Worm (Caenorhabditis elegans) whole organism, L4/young adult: ENCODE data around the gene C54D1.7.

Experiments
- W03F9.2 ChIP-seq: fragments of 150-350 bp; optimal IDR thresholded peaks from 2 replicates; lab custom pipeline; 2014; ENCODE audit warnings: missing biosample characterization, missing genetic modification characterization
- dao-5 ChIP-seq: sonication (generic microtip); optimal IDR thresholded peaks from 2 replicates; lab custom pipeline; 2016; ENCODE audit warnings: missing genotype, missing genetic modification characterization, moderate library complexity, missing compliant biosample characterization
- him-1 ChIP-seq: sonication (generic microtip); optimal IDR thresholded peaks from 2 replicates; lab custom pipeline; 2016; ENCODE audit warnings: missing genotype, missing genetic modification reagents, missing genetic modification characterization, missing compliant biosample characterization

DNA sequence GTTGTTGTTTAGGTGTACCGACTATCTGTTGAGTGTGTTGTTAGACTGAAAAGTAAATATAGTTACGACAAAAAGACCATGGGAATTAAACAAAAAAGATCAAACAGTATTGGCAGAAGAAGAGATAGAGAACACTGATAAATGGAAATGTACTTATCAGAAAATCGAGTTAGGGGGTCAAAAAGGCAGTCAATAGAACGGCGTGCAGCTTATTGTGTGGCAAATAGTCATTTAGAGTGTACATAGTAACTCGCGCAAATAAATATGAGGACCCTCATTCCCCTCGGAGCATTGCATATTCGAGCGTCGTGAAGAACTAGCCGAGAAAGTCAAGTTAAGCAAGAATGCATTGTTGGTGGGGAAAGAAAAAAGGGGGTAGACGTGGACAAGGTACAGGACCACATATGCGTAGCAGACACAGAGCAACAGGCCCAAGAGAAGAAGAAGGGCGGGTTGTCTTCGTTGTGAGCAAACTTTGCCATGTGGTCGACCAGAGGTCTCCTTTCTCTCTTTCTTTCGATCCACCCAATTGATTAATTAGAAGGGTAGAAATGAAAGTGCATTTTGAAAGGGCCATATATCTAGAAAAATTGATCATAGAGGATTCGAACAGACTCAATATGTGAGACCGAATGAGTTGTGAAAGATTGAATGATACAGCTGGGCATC, 4.5 kb downstream of the C54D1.7 start, which contains the start of gene lam-2:
- TF ChIP-seq him-1 (tag; lab: Kevin White, UChicago) (no peak), dao-5 (tag; lab: Kevin White, UChicago) (no peak), W03F9.2 (tag; lab: Kevin White, UChicago) (no peak)
